Worm (Caenorhabditis elegans) whole organism, L1 larva: ENCODE data around the gene R166.3.

Experiments used
- C04F5.9 ChIP-seq: sonication (generic microtip); optimal IDR thresholded peaks from 2 replicates; lab custom pipeline; 2016; ENCODE audit warnings: missing genetic modification characterization, missing compliant biosample characterization
- C34B4.2 ChIP-seq: sonication (generic microtip); optimal IDR thresholded peaks from 2 replicates; lab custom pipeline; 2017; ENCODE audit warnings: mild to moderate bottlenecking, missing genetic modification characterization, missing compliant biosample characterization
- F16B12.6 ChIP-seq: fragments of 150-350 bp; optimal IDR thresholded peaks from 2 replicates; lab custom pipeline; 2014; ENCODE audit warnings: missing biosample characterization, missing genetic modification characterization
- Y116A8C.19 ChIP-seq: sonication (generic microtip); optimal IDR thresholded peaks from 2 replicates; lab custom pipeline; 2016; ENCODE audit warnings: missing compliant biosample characterization, missing genetic modification characterization, borderline replicate concordance
- aha-1 ChIP-seq: fragments of 150-350 bp; optimal IDR thresholded peaks from 2 replicates; lab custom pipeline; 2014; ENCODE audit warnings: missing biosample characterization, missing genetic modification characterization
- aly-2 ChIP-seq: fragments of 150-350 bp; optimal IDR thresholded peaks from 2 replicates; lab custom pipeline; 2014; ENCODE audit warnings: missing biosample characterization, missing genetic modification characterization
- blmp-1 ChIP-seq: fragments of 150-350 bp; optimal IDR thresholded peaks from 2 replicates; lab custom pipeline; 2014; ENCODE audit warnings: missing biosample characterization, missing genetic modification characterization
- ceh-88 ChIP-seq: fragments of 200-800 bp; sonication (Bioruptor generic); IDR thresholded peaks from 2 replicates; pipeline ENCODE4 v1.3.6; 2022; ENCODE audit warnings: missing genetic modification characterization, missing compliant biosample characterization
- ceh-90 ChIP-seq: sonication (generic microtip); optimal IDR thresholded peaks from 2 replicates; lab custom pipeline; 2016; ENCODE audit warnings: missing genetic modification characterization, missing compliant biosample characterization
- ces-1 ChIP-seq: fragments of 150-350 bp; optimal IDR thresholded peaks from 2 replicates; lab custom pipeline; 2014; ENCODE audit warnings: missing biosample characterization, missing genetic modification reagents, missing genetic modification characterization
- dpl-1 ChIP-seq, 3 experiments: fragments of 150-350 bp in 2 of 3; sonication (generic microtip) in 1 of 3; optimal IDR thresholded peaks; 2 replicates each; lab custom pipeline; 2014 to 2017; ENCODE audit warnings: missing biosample characterization in 3 of 3, missing genetic modification characterization in 3 of 3, missing genetic modification reagents in 3 of 3
- dsc-1 ChIP-seq: sonication (generic microtip); optimal IDR thresholded peaks from 2 replicates; lab custom pipeline; 2016; ENCODE audit warnings: mild to moderate bottlenecking, missing genetic modification characterization, missing compliant biosample characterization
- efl-1 ChIP-seq, 4 experiments: fragments of 150-350 bp; optimal IDR thresholded peaks in 3 of 4; peaks in 1 of 4; 1 replicate in 1 of 4; 2 replicates in 3 of 4; lab custom pipeline; 2014; ENCODE audit warnings: missing biosample characterization in 2 of 4, missing genetic modification characterization in 2 of 4, missing genetic modification reagents in 2 of 4
- efl-3 ChIP-seq: fragments of 200-800 bp; sonication (Bioruptor generic); optimal IDR thresholded peaks from 2 replicates; lab custom pipeline; 2018; ENCODE audit warnings: mild to moderate bottlenecking, missing genetic modification characterization, missing compliant biosample characterization
- egl-27 ChIP-seq, 2 experiments: fragments of 150-350 bp in 1 of 2; sonication (generic microtip); optimal IDR thresholded peaks; 3 replicates each; lab custom pipeline; 2017 to 2018; ENCODE audit warnings: missing biosample characterization in 2 of 2, missing genetic modification characterization in 2 of 2, missing genetic modification reagents in 2 of 2
- elt-3 ChIP-seq, 6 experiments: fragments of 150-350 bp in 1 of 6; sonication (generic microtip); optimal IDR thresholded peaks; 2 replicates each; lab custom pipeline; 2017 to 2018; ENCODE audit warnings: missing biosample characterization in 6 of 6, missing genetic modification characterization in 6 of 6, inconsistent platforms in 1 of 6
- fkh-4 ChIP-seq: sonication (generic microtip); optimal IDR thresholded peaks from 2 replicates; lab custom pipeline; 2016; ENCODE audit warnings: missing compliant biosample characterization, missing genetic modification characterization, borderline replicate concordance
- fkh-8 ChIP-seq: sonication (generic microtip); optimal IDR thresholded peaks from 2 replicates; lab custom pipeline; 2016; ENCODE audit warnings: mild to moderate bottlenecking, missing genetic modification characterization, missing compliant biosample characterization
- fos-1 ChIP-seq: fragments of 150-350 bp; optimal IDR thresholded peaks from 2 replicates; lab custom pipeline; 2014; ENCODE audit warnings: missing biosample characterization, missing genetic modification characterization
- hlh-17 ChIP-seq: fragments of 200-800 bp; sonication (Bioruptor generic); optimal IDR thresholded peaks from 2 replicates; lab custom pipeline; 2018; ENCODE audit warnings: missing genetic modification characterization, mild to moderate bottlenecking, missing compliant biosample characterization, moderate library complexity, borderline replicate concordance
- hlh-4 ChIP-seq: sonication (generic microtip); optimal IDR thresholded peaks from 2 replicates; lab custom pipeline; 2016; ENCODE audit warnings: mild to moderate bottlenecking, missing genetic modification characterization, missing compliant biosample characterization
- hpl-2 ChIP-seq: fragments of 150-350 bp; optimal IDR thresholded peaks from 2 replicates; lab custom pipeline; 2014; ENCODE audit warnings: missing biosample characterization, missing genetic modification reagents, missing genetic modification characterization
- isw-1 ChIP-seq: fragments of 200-800 bp; sonication (Bioruptor generic); IDR thresholded peaks from 2 replicates; pipeline ENCODE4 v1.3.6; 2022; ENCODE audit warnings: missing genetic modification characterization, missing compliant biosample characterization
- lin-35 ChIP-seq, 2 experiments: fragments of 150-350 bp; optimal IDR thresholded peaks; 2 replicates each; lab custom pipeline; 2014; ENCODE audit warnings: missing biosample characterization in 2 of 2, missing genetic modification characterization in 2 of 2, missing genetic modification reagents in 2 of 2
- lin-39 ChIP-seq: fragments of 150-350 bp; optimal IDR thresholded peaks from 2 replicates; lab custom pipeline; 2014; ENCODE audit warnings: missing biosample characterization, missing genetic modification reagents, missing genetic modification characterization
- mab-9 ChIP-seq: fragments of 200-800 bp; sonication (Bioruptor generic); IDR thresholded peaks from 2 replicates; pipeline ENCODE4 v1.3.6; 2022; ENCODE audit warnings: missing genetic modification reagents, missing genetic modification characterization, missing compliant biosample characterization
- mdl-1 ChIP-seq, 2 experiments: fragments of 150-350 bp; optimal IDR thresholded peaks; 2 replicates each; lab custom pipeline; 2014 to 2017; ENCODE audit warnings: missing biosample characterization in 2 of 2, missing genetic modification characterization in 2 of 2, inconsistent platforms in 1 of 2
- mef-2 ChIP-seq: fragments of 150-350 bp; optimal IDR thresholded peaks from 2 replicates; lab custom pipeline; 2014; ENCODE audit warnings: missing biosample characterization, missing genetic modification characterization
- mep-1 ChIP-seq: fragments of 150-350 bp; optimal IDR thresholded peaks from 2 replicates; lab custom pipeline; 2014; ENCODE audit warnings: missing biosample characterization, missing genetic modification characterization
- nhr-11 ChIP-seq: fragments of 150-350 bp; optimal IDR thresholded peaks from 2 replicates; lab custom pipeline; 2014; ENCODE audit warnings: missing biosample characterization, missing genetic modification characterization
- nhr-12 ChIP-seq: sonication (generic microtip); optimal IDR thresholded peaks from 2 replicates; lab custom pipeline; 2017; ENCODE audit warnings: missing biosample characterization, missing genetic modification characterization
- nhr-20 ChIP-seq: sonication (generic microtip); optimal IDR thresholded peaks from 2 replicates; lab custom pipeline; 2016; ENCODE audit warnings: mild to moderate bottlenecking, missing genetic modification characterization, missing compliant biosample characterization
- nhr-28 ChIP-seq: fragments of 150-350 bp; optimal IDR thresholded peaks from 2 replicates; lab custom pipeline; 2014; ENCODE audit warnings: missing biosample characterization, missing genetic modification characterization
- nhr-71 ChIP-seq: sonication (generic microtip); optimal IDR thresholded peaks from 2 replicates; lab custom pipeline; 2016; ENCODE audit warnings: mild to moderate bottlenecking, missing genetic modification characterization, moderate library complexity, missing compliant biosample characterization
- nhr-76 ChIP-seq: sonication (generic microtip); optimal IDR thresholded peaks from 2 replicates; lab custom pipeline; 2017; ENCODE audit warnings: missing biosample characterization, missing genetic modification characterization
- nhr-85 ChIP-seq: sonication (generic microtip); peaks from one replicate; lab custom pipeline; 2016; ENCODE audit warnings: missing genetic modification characterization, inconsistent platforms, missing compliant biosample characterization
- nhr-90 ChIP-seq: sonication (generic microtip); optimal IDR thresholded peaks from 2 replicates; lab custom pipeline; 2016; ENCODE audit warnings: mild to moderate bottlenecking, missing genetic modification characterization, missing compliant biosample characterization; ENCODE audit not compliant: poor library complexity
- pag-3 ChIP-seq: sonication (generic microtip); optimal IDR thresholded peaks from 2 replicates; lab custom pipeline; 2017; ENCODE audit warnings: missing genetic modification characterization, mild to moderate bottlenecking, missing compliant biosample characterization, antibody characterized with exemption, borderline replicate concordance; ENCODE audit not compliant: insufficient read depth
- rnt-1 ChIP-seq: sonication (generic microtip); optimal IDR thresholded peaks from 2 replicates; lab custom pipeline; 2016; ENCODE audit warnings: mild to moderate bottlenecking, missing genetic modification characterization, moderate library complexity, missing compliant biosample characterization
- snu-23 ChIP-seq: sonication (generic microtip); optimal IDR thresholded peaks from 2 replicates; lab custom pipeline; 2016; ENCODE audit warnings: missing genetic modification characterization, missing compliant biosample characterization
- sox-4 ChIP-seq: sonication (generic microtip); optimal IDR thresholded peaks from 2 replicates; lab custom pipeline; 2016; ENCODE audit warnings: missing genetic modification characterization, missing compliant biosample characterization
- sup-37 ChIP-seq: fragments of 200-800 bp; sonication (Bioruptor generic); optimal IDR thresholded peaks from 2 replicates; lab custom pipeline; 2018; ENCODE audit warnings: mild to moderate bottlenecking, missing genetic modification characterization, missing compliant biosample characterization
- swsn-7 ChIP-seq: sonication (generic microtip); optimal IDR thresholded peaks from 2 replicates; lab custom pipeline; 2016; ENCODE audit warnings: missing genetic modification characterization, missing compliant biosample characterization
- tbx-2 ChIP-seq: sonication (generic microtip); optimal IDR thresholded peaks from 2 replicates; lab custom pipeline; 2016; ENCODE audit warnings: missing genetic modification characterization, missing compliant biosample characterization
- tlp-1 ChIP-seq: fragments of 150-350 bp; optimal IDR thresholded peaks from 2 replicates; lab custom pipeline; 2014; ENCODE audit warnings: missing biosample characterization, missing genetic modification characterization
- unc-130 ChIP-seq: fragments of 150-350 bp; optimal IDR thresholded peaks from 2 replicates; lab custom pipeline; 2017; ENCODE audit warnings: missing biosample characterization, missing genetic modification characterization, inconsistent platforms
- unc-30 ChIP-seq: sonication (generic microtip); optimal IDR thresholded peaks from 2 replicates; lab custom pipeline; 2017; ENCODE audit warnings: missing biosample characterization, missing genetic modification characterization
- unc-62 ChIP-seq: fragments of 150-350 bp; optimal IDR thresholded peaks from 2 replicates; lab custom pipeline; 2014; ENCODE audit warnings: missing biosample characterization, missing genetic modification reagents, missing genetic modification characterization
- unc-98 ChIP-seq: fragments of 200-800 bp; sonication (Bioruptor generic); IDR thresholded peaks from 2 replicates; pipeline ENCODE4 v1.3.6; 2022; ENCODE audit warnings: missing genetic modification characterization, missing compliant biosample characterization
- vab-15 ChIP-seq: sonication (generic microtip); optimal IDR thresholded peaks from 2 replicates; lab custom pipeline; 2017; ENCODE audit warnings: missing genotype, mild to moderate bottlenecking, missing genetic modification characterization, missing compliant biosample characterization
- xbp-1 ChIP-seq: sonication (generic microtip); optimal IDR thresholded peaks from 2 replicates; lab custom pipeline; 2016; ENCODE audit warnings: missing genetic modification characterization, missing compliant biosample characterization
- ztf-4 ChIP-seq: fragments of 150-350 bp; optimal IDR thresholded peaks from 2 replicates; lab custom pipeline; 2014; ENCODE audit warnings: missing biosample characterization, missing genetic modification characterization

Gene R166.3

DNA sequence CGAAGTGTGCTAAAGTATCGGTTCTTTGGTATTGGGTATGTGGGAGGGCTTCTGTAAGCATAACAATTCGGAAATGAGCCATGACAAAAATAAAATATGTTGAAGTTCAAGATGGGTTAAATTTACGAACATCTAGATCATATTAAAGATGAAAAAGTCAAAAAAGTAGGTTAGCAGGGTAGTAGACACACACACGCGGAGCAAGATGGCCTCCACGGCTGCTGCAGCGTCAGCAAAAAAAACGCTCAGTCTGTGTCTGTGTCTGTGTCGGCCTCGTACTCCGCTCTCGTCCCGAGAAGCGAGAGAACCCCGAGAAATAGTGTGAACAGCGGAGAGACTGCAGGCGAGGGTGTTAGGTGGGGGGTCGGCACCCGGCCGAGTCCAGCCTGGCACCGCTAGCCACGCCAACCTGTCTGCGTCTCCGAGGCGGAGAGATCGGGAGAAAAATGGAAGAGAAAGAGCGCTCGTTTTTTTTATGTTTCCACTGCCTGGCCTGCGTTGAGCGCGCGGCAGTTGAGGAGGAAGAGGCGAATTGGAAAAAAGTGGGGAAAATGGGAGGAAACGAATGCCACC lies 36.6 kb downstream of the R166.3 start, which contains the start of gene myrf-1:
myrf-1 (minus strand) TSS at position 51 of the 573 bp plus-strand sequence.
- TF ChIP-seq hlh-4 (no peak), tlp-1 (tag; lab: Kevin White, UChicago) (no peak), snu-23 (GFP tag; lab: Kevin White, UChicago) (peak; percentile 88), aha-1 (tag; lab: Kevin White, UChicago) (peak; percentile 21), ces-1 (GFP tag; lab: Kevin White, UChicago) (no peak), pag-3 (peak; percentile 72), mep-1 (tag; lab: Kevin White, UChicago) (peak; percentile 73), C04F5.9 (tag; lab: Kevin White, UChicago) (no peak), nhr-28 (tag; lab: Kevin White, UChicago) (no peak), xbp-1 (tag; lab: Kevin White, UChicago) (peak; percentile 70), fkh-4 (tag; lab: Kevin White, UChicago) (no peak), efl-3 (peak; percentile 22), nhr-12 (no peak), F16B12.6 (tag; lab: Kevin White, UChicago) (peak; percentile 13), nhr-85 (peak; percentile 99), sup-37 (GFP tag; lab: Kevin White, UChicago) (no peak), mdl-1 (tag; optimal IDR thresholded peaks at IDR 0.05; lab: Kevin White, UChicago) (peak in 1 of 2 experiments; percentile 83), hlh-17 (GFP tag; lab: Kevin White, UChicago) (no peak), swsn-7 (tag; lab: Kevin White, UChicago) (peak; percentile 89), ceh-90 (tag; lab: Kevin White, UChicago) (no peak), unc-30 (tag; lab: Kevin White, UChicago) (no peak), nhr-11 (tag; lab: Kevin White, UChicago) (peak; percentile 84), mab-9 (GFP tag; lab: Robert Waterston, UW) (peak; percentile 53; the same call in 1 of the 2 replicates), rnt-1 (tag; lab: Kevin White, UChicago) (peak; percentile 82), vab-15 (no peak), isw-1 (peak; percentile 66), nhr-90 (tag; lab: Kevin White, UChicago) (peak; percentile 73), nhr-71 (tag; lab: Kevin White, UChicago) (peak; percentile 91), lin-35 (GFP tag; optimal IDR thresholded peaks at IDR 0.05; lab: Kevin White, UChicago) (peak; percentile 53 to 59), unc-98 (GFP tag; lab: Robert Waterston, UW) (no peak), sox-4 (tag; lab: Kevin White, UChicago) (peak; percentile 54), unc-62 (GFP tag; lab: Kevin White, UChicago) (no peak), nhr-20 (tag; lab: Kevin White, UChicago) (peak; percentile 85), egl-27 (tag; optimal IDR thresholded peaks at IDR 0.05; lab: Kevin White, UChicago) (peak; percentile 32 to 41), dpl-1 (GFP tag; optimal IDR thresholded peaks at IDR 0.05; lab: Kevin White, UChicago) (peak in 2 of 3 experiments; percentile 37 to 55), blmp-1 (peak; percentile 73), unc-130 (tag; lab: Kevin White, UChicago) (peak; percentile 70), elt-3 (tag; optimal IDR thresholded peaks at IDR 0.05; lab: Kevin White, UChicago) (peak in 1 of 6 experiments; percentile 9), Y116A8C.19 (no peak), C34B4.2 (no peak), nhr-76 (tag; lab: Kevin White, UChicago) (no peak), tbx-2 (tag; lab: Kevin White, UChicago) (peak; percentile 85), lin-39 (tag; lab: Kevin White, UChicago) (no peak), fkh-8 (peak; percentile 90), efl-1 (optimal IDR thresholded peaks at IDR 0.05; lab: Kevin White, UChicago) (peak; percentile 72 to 79), efl-1 (GFP tag; optimal IDR thresholded peaks at IDR 0.05 in 1 of 2; lab: Kevin White, UChicago) (peak; percentile 55 to 91), fos-1 (tag; lab: Kevin White, UChicago) (peak; percentile 30), dsc-1 (tag; lab: Kevin White, UChicago) (peak; percentile 77), mef-2 (tag; lab: Kevin White, UChicago) (peak; percentile 10), hpl-2 (GFP tag; lab: Kevin White, UChicago) (no peak), ztf-4 (tag; lab: Kevin White, UChicago) (peak; percentile 80), aly-2 (tag; lab: Kevin White, UChicago) (no peak), ceh-88 (GFP tag; lab: Robert Waterston, UW) (no peak)
